Worm (Caenorhabditis elegans) whole organism, L1 larva: ENCODE results near the gene sru-4.
A peak's percentile ranks its signal among the peaks of the same experiment; 100 is the strongest.

Experiments
- C04F5.9 ChIP-seq: sonication (generic microtip); optimal IDR thresholded peaks from 2 replicates; lab custom pipeline; 2016; ENCODE audit warnings: missing genetic modification characterization, missing compliant biosample characterization
- C34B4.2 ChIP-seq: sonication (generic microtip); optimal IDR thresholded peaks from 2 replicates; lab custom pipeline; 2017; ENCODE audit warnings: mild to moderate bottlenecking, missing genetic modification characterization, missing compliant biosample characterization
- aha-1 ChIP-seq: fragments of 150-350 bp; optimal IDR thresholded peaks from 2 replicates; lab custom pipeline; 2014; ENCODE audit warnings: missing biosample characterization, missing genetic modification characterization
- ceh-82 ChIP-seq, 3 experiments: fragments of 150-350 bp in 1 of 3; sonication (generic microtip) in 2 of 3; optimal IDR thresholded peaks; 2 replicates each; lab custom pipeline; 2014 to 2017; ENCODE audit warnings: missing biosample characterization in 3 of 3, missing genetic modification characterization in 3 of 3
- ceh-90 ChIP-seq: sonication (generic microtip); optimal IDR thresholded peaks from 2 replicates; lab custom pipeline; 2016; ENCODE audit warnings: missing genetic modification characterization, missing compliant biosample characterization
- elt-2 ChIP-seq: sonication (generic microtip); optimal IDR thresholded peaks from 2 replicates; lab custom pipeline; 2016; ENCODE audit warnings: missing genetic modification characterization, mild to moderate bottlenecking, inconsistent platforms, missing compliant biosample characterization, missing genetic modification reagents
- fkh-8 ChIP-seq: sonication (generic microtip); optimal IDR thresholded peaks from 2 replicates; lab custom pipeline; 2016; ENCODE audit warnings: mild to moderate bottlenecking, missing genetic modification characterization, missing compliant biosample characterization
- grh-1 ChIP-seq: fragments of 200-800 bp; sonication (Bioruptor generic); IDR thresholded peaks from 2 replicates; pipeline ENCODE4 v1.3.6; 2022; ENCODE audit warnings: missing genetic modification reagents, missing genetic modification characterization, missing compliant biosample characterization
- hlh-4 ChIP-seq: sonication (generic microtip); optimal IDR thresholded peaks from 2 replicates; lab custom pipeline; 2016; ENCODE audit warnings: mild to moderate bottlenecking, missing genetic modification characterization, missing compliant biosample characterization
- isw-1 ChIP-seq: fragments of 200-800 bp; sonication (Bioruptor generic); IDR thresholded peaks from 2 replicates; pipeline ENCODE4 v1.3.6; 2022; ENCODE audit warnings: missing genetic modification characterization, missing compliant biosample characterization
- lin-35 ChIP-seq, 2 experiments: fragments of 150-350 bp; optimal IDR thresholded peaks; 2 replicates each; lab custom pipeline; 2014; ENCODE audit warnings: missing biosample characterization in 2 of 2, missing genetic modification characterization in 2 of 2, missing genetic modification reagents in 2 of 2
- lir-3 ChIP-seq: sonication (generic microtip); optimal IDR thresholded peaks from 2 replicates; lab custom pipeline; 2016; ENCODE audit warnings: mild to moderate bottlenecking, missing genetic modification characterization, moderate library complexity, missing compliant biosample characterization; ENCODE audit not compliant: poor library complexity
- nhr-11 ChIP-seq: fragments of 150-350 bp; optimal IDR thresholded peaks from 2 replicates; lab custom pipeline; 2014; ENCODE audit warnings: missing biosample characterization, missing genetic modification characterization
- nhr-12 ChIP-seq: sonication (generic microtip); optimal IDR thresholded peaks from 2 replicates; lab custom pipeline; 2017; ENCODE audit warnings: missing biosample characterization, missing genetic modification characterization
- nhr-19 ChIP-seq: fragments of 200-800 bp; sonication (Bioruptor generic); conservative IDR thresholded peaks from 2 replicates; pipeline ENCODE4 v1.3.6; 2022; ENCODE audit warnings: missing genetic modification characterization, missing compliant biosample characterization
- nhr-237 ChIP-seq: fragments of 150-350 bp; optimal IDR thresholded peaks from 2 replicates; lab custom pipeline; 2014; ENCODE audit warnings: missing biosample characterization, missing genetic modification characterization
- nhr-47 ChIP-seq: sonication (generic microtip); optimal IDR thresholded peaks from 2 replicates; lab custom pipeline; 2016; ENCODE audit warnings: mild to moderate bottlenecking, missing genetic modification characterization, moderate library complexity, missing compliant biosample characterization
- pqm-1 ChIP-seq: sonication (generic microtip); optimal IDR thresholded peaks from 3 replicates; lab custom pipeline; 2017; ENCODE audit warnings: missing biosample characterization, missing genetic modification characterization
- snu-23 ChIP-seq: sonication (generic microtip); optimal IDR thresholded peaks from 2 replicates; lab custom pipeline; 2016; ENCODE audit warnings: missing genetic modification characterization, missing compliant biosample characterization
- unc-98 ChIP-seq: fragments of 200-800 bp; sonication (Bioruptor generic); IDR thresholded peaks from 2 replicates; pipeline ENCODE4 v1.3.6; 2022; ENCODE audit warnings: missing genetic modification characterization, missing compliant biosample characterization
- ztf-4 ChIP-seq: fragments of 150-350 bp; optimal IDR thresholded peaks from 2 replicates; lab custom pipeline; 2014; ENCODE audit warnings: missing biosample characterization, missing genetic modification characterization

The sru-4 gene

ce11 chrIV:9540342-9540856, 42.2 kb downstream of the sru-4 start, which contains the start of gene fbl-1:
Gene fbl-1 (plus strand): TSS chrIV:9540806.
- TF ChIP-seq ceh-82 (tag; optimal IDR thresholded peaks at IDR 0.05; lab: Kevin White, UChicago): no peak
- TF ChIP-seq ztf-4: no peak
- TF ChIP-seq lin-35 (GFP tag; optimal IDR thresholded peaks at IDR 0.05; lab: Kevin White, UChicago): peak in 1 of 2 experiments; percentile 8
- TF ChIP-seq elt-2: peak; percentile 93
- TF ChIP-seq pqm-1 (tag; lab: Kevin White, UChicago): peak; percentile 41
- no peak for TF ChIP-seq nhr-237 (tag; lab: Kevin White, UChicago)
- no peak for TF ChIP-seq unc-98
- no peak for TF ChIP-seq nhr-11 (tag; lab: Kevin White, UChicago)
- TF ChIP-seq C34B4.2 (tag; lab: Kevin White, UChicago): no peak
- TF ChIP-seq, all 84 proteins: peak for 3

ce11 chrIV:9545986-9546385, 47.8 kb downstream of the sru-4 start, which contains the start of gene T05A1.5:
Gene T05A1.5 (plus strand): TSS chrIV:9546286.
- TF ChIP-seq snu-23: no peak
- TF ChIP-seq grh-1 (GFP tag; lab: Robert Waterston, UW): no peak
- TF ChIP-seq C04F5.9 (tag; lab: Kevin White, UChicago): no peak
- TF ChIP-seq nhr-19 (GFP tag; lab: Robert Waterston, UW): no peak
- TF ChIP-seq isw-1 (GFP tag; lab: Robert Waterston, UW): no peak
- no peak for TF ChIP-seq aha-1
- TF ChIP-seq hlh-4: no peak
- no peak for TF ChIP-seq nhr-12 (tag; lab: Kevin White, UChicago)
- TF ChIP-seq fkh-8 (tag; lab: Kevin White, UChicago): no peak
- no peak for TF ChIP-seq lir-3
- no peak for TF ChIP-seq ceh-90 (tag; lab: Kevin White, UChicago)
- TF ChIP-seq nhr-237 (tag; lab: Kevin White, UChicago): no peak
- no peak for TF ChIP-seq nhr-47 (tag; lab: Kevin White, UChicago)
